Fruit fly (Drosophila melanogaster): ENCODE data around the gene bigmax.

Gene bigmax

dm6 chr3R:27263434-27264215, 24.7 kb downstream of the bigmax start, which contains the start of gene woc (continued):
- TF ChIP-seq CG18619 (GFP tag; optimal IDR thresholded peaks at IDR 0.05) (peak; percentile 61), D19A (tag; optimal IDR thresholded peaks at IDR 0.05) (no peak), HLH4C (GFP tag; IDR thresholded peaks at IDR 0.05; ENCODE audit: partially characterized antibody) (peak; percentile 85), lov (optimal IDR thresholded peaks at IDR 0.05) (no peak), lov (GFP tag; IDR thresholded peaks at IDR 0.05) (no peak), CG9932 (GFP tag; IDR thresholded peaks at IDR 0.05) (peak; percentile 69), tgo (GFP tag; IDR thresholded peaks at IDR 0.05) (peak; percentile 53), Taf1 (GFP tag; IDR thresholded peaks at IDR 0.05) (peak; percentile 18; the same call in 1 of the 2 replicates), jigr1 (GFP tag; IDR thresholded peaks at IDR 0.05) (no peak), CG18476 (GFP tag; optimal IDR thresholded peaks at IDR 0.05) (no peak), kah (GFP tag; optimal IDR thresholded peaks at IDR 0.05) (no peak), CG8290 (GFP tag; optimal IDR thresholded peaks at IDR 0.05) (no peak), CG8290 (tag; optimal IDR thresholded peaks at IDR 0.05) (no peak), CG4424 (GFP tag; optimal IDR thresholded peaks at IDR 0.05) (no peak), ase (GFP tag; IDR thresholded peaks at IDR 0.05) (peak; percentile 54; the same call in 1 of the 3 replicates), CG8924 (tag; optimal IDR thresholded peaks at IDR 0.05) (peak; percentile 51), CG10431 (GFP tag; optimal IDR thresholded peaks at IDR 0.05) (no peak), Nf-YB (GFP tag; optimal IDR thresholded peaks at IDR 0.05) (no peak), CG18262 (tag; optimal IDR thresholded peaks at IDR 0.05) (peak; percentile 33), CG8478 (optimal IDR thresholded peaks at IDR 0.05) (peak; percentile 88), Bdp1 (GFP tag; optimal IDR thresholded peaks at IDR 0.05) (peak; percentile 46), bbx (GFP tag; IDR thresholded peaks at IDR 0.05; ENCODE audit: partially characterized antibody) (peak; percentile 89), CTCF (GFP tag; optimal IDR thresholded peaks at IDR 0.05) (peak; percentile 30), CG13775 (GFP tag; optimal IDR thresholded peaks at IDR 0.05) (peak; percentile 65), pita (GFP tag; optimal IDR thresholded peaks at IDR 0.05) (no peak), nom (GFP tag; optimal IDR thresholded peaks at IDR 0.05) (peak; percentile 88), CG6254 (GFP tag; optimal IDR thresholded peaks at IDR 0.05) (no peak), unc-4 (GFP tag; IDR thresholded peaks at IDR 0.05; ENCODE audit: partially characterized antibody) (peak; percentile 81), prd (optimal IDR thresholded peaks at IDR 0.05) (no peak), prd (GFP tag; IDR thresholded peaks at IDR 0.05) (peak; percentile 69; the same call in 2 of the 3 replicates), CG13296 (GFP tag; optimal IDR thresholded peaks at IDR 0.05) (no peak), CG30431 (GFP tag; optimal IDR thresholded peaks at IDR 0.05) (peak; percentile 46), dimm (GFP tag; IDR thresholded peaks at IDR 0.05) (no peak), pzg (GFP tag; optimal IDR thresholded peaks at IDR 0.05) (peak; percentile 91), NFAT (GFP tag; IDR thresholded peaks at IDR 0.05) (peak; percentile 55; the same call in 1 of the 2 replicates), CG7987 (GFP tag; optimal IDR thresholded peaks at IDR 0.05) (peak; percentile 3), ham (GFP tag; IDR thresholded peaks at IDR 0.05) (no peak), NfI (GFP tag; optimal IDR thresholded peaks at IDR 0.05) (peak; percentile 24), hbn (GFP tag; IDR thresholded peaks at IDR 0.05; ENCODE audit: partially characterized antibody) (peak; percentile 71), Dbx (GFP tag; IDR thresholded peaks at IDR 0.05) (peak; percentile 68), CG12236 (GFP tag; optimal IDR thresholded peaks at IDR 0.05) (peak; percentile 1), CHES-1-like (GFP tag; optimal IDR thresholded peaks at IDR 0.05) (peak; percentile 76), Hey (tag; optimal IDR thresholded peaks at IDR 0.05) (no peak), CG15601 (tag; optimal IDR thresholded peaks at IDR 0.05) (no peak), CG9437 (GFP tag; optimal IDR thresholded peaks at IDR 0.05) (no peak), Elba2 (GFP tag; optimal IDR thresholded peaks at IDR 0.05) (peak; percentile 98), z (GFP tag; IDR thresholded peaks at IDR 0.05) (no peak), CG3407 (GFP tag; optimal IDR thresholded peaks at IDR 0.05) (peak; percentile 8), CG17328 (GFP tag; IDR thresholded peaks at IDR 0.05) (peak; percentile 61), tap (tag; optimal IDR thresholded peaks at IDR 0.05) (no peak), scrt (GFP tag; optimal IDR thresholded peaks at IDR 0.05) (peak; percentile 8)

Data from whole organism, embryonic.